Fruit fly (Drosophila melanogaster) whole organism, embryonic: ENCODE results near the gene Sgf11.

Experiments
- Abd-B ChIP-seq: fragments of 200-800 bp; sonication (Bioruptor generic); optimal IDR thresholded peaks from 2 replicates; lab custom pipeline; 2018; ENCODE audit warnings: missing biosample characterization, mild to moderate bottlenecking, missing genetic modification characterization, moderate library complexity
- Bteb2 ChIP-seq: fragments of 200-800 bp; sonication (Bioruptor generic); optimal IDR thresholded peaks from 2 replicates; lab custom pipeline; 2016; ENCODE audit warnings: missing biosample characterization, missing genetic modification characterization
- CG10366 ChIP-seq: fragments of 200-800 bp; sonication (Bioruptor generic); IDR thresholded peaks from 2 replicates; pipeline ENCODE4 v1.3.6; 2022; ENCODE audit warnings: missing biosample characterization, missing genetic modification characterization
- CG11456 ChIP-seq: fragments of 200-800 bp; sonication (Bioruptor generic); IDR thresholded peaks from 3 replicates; pipeline ENCODE4 v1.3.6; 2022; ENCODE audit warnings: missing biosample characterization, missing genetic modification characterization
- CG13624 ChIP-seq: fragments of 200-800 bp; sonication (Bioruptor generic); optimal IDR thresholded peaks from 2 replicates; lab custom pipeline; 2016; ENCODE audit warnings: missing biosample characterization, missing genetic modification characterization
- CG14710 ChIP-seq: fragments of 200-800 bp; sonication (Bioruptor generic); optimal IDR thresholded peaks from 3 replicates; lab custom pipeline; 2019; ENCODE audit warnings: missing biosample characterization, mild to moderate bottlenecking, missing genetic modification characterization, moderate library complexity
- CG15269 ChIP-seq: fragments of 200-800 bp; sonication (Bioruptor generic); optimal IDR thresholded peaks from 2 replicates; lab custom pipeline; 2018; ENCODE audit warnings: missing biosample characterization, mild to moderate bottlenecking, missing genetic modification characterization, moderate library complexity
- CG16779 ChIP-seq: fragments of 200-800 bp; sonication (Bioruptor generic); IDR thresholded peaks from 2 replicates; pipeline ENCODE4 v1.3.6; 2022; ENCODE audit warnings: missing biosample characterization, missing genetic modification characterization
- CG17829 ChIP-seq: fragments of 200-800 bp; optimal IDR thresholded peaks from 2 replicates; lab custom pipeline; 2019; ENCODE audit warnings: missing biosample characterization, mild to moderate bottlenecking, missing genetic modification characterization, moderate library complexity
- CG2120 ChIP-seq: fragments of 200-800 bp; sonication (Bioruptor generic); optimal IDR thresholded peaks from 3 replicates; lab custom pipeline; 2016; ENCODE audit warnings: missing biosample characterization, missing genetic modification characterization
- CG3407 ChIP-seq: fragments of 200-800 bp; sonication (Bioruptor generic); optimal IDR thresholded peaks from 2 replicates; lab custom pipeline; 2018; ENCODE audit warnings: missing biosample characterization, mild to moderate bottlenecking, missing genetic modification characterization
- CG34376 ChIP-seq: fragments of 200-800 bp; sonication (Bioruptor generic); optimal IDR thresholded peaks from 2 replicates; lab custom pipeline; 2018; ENCODE audit warnings: missing biosample characterization, mild to moderate bottlenecking, missing genetic modification characterization
- CG4282 ChIP-seq: fragments of 200-800 bp; sonication (Bioruptor generic); optimal IDR thresholded peaks from 2 replicates; lab custom pipeline; 2016; ENCODE audit warnings: missing biosample characterization, missing genetic modification characterization
- CG4820 ChIP-seq: fragments of 200-800 bp; sonication (Bioruptor generic); optimal IDR thresholded peaks from 3 replicates; lab custom pipeline; 2016; ENCODE audit warnings: missing biosample characterization, missing genetic modification characterization
- CG5953 ChIP-seq: fragments of 200-800 bp; sonication (Bioruptor generic); IDR thresholded peaks from 2 replicates; pipeline ENCODE4 v1.3.6; 2022; ENCODE audit warnings: missing biosample characterization, missing genetic modification characterization
- CG6272 ChIP-seq: fragments of 200-800 bp; sonication (Bioruptor generic); IDR thresholded peaks from 2 replicates; pipeline ENCODE4 v1.3.6; 2022; ENCODE audit warnings: missing biosample characterization, missing genetic modification characterization
- CG6765 ChIP-seq: fragments of 200-800 bp; sonication (Bioruptor generic); optimal IDR thresholded peaks from 3 replicates; lab custom pipeline; 2017; ENCODE audit warnings: missing biosample characterization, mild to moderate bottlenecking, missing genetic modification characterization
- CG6791 ChIP-seq: fragments of 200-800 bp; sonication (Bioruptor generic); IDR thresholded peaks from 3 replicates; pipeline ENCODE4 v1.3.6; 2022; ENCODE audit warnings: missing biosample characterization, missing genetic modification characterization; ENCODE audit not compliant: partially characterized antibody
- CG7271 ChIP-seq: fragments of 200-800 bp; sonication (Bioruptor generic); optimal IDR thresholded peaks from 2 replicates; lab custom pipeline; 2018; ENCODE audit warnings: missing biosample characterization, mild to moderate bottlenecking, missing genetic modification characterization, moderate library complexity
- CG8290 ChIP-seq, 3 experiments: fragments of 200-800 bp; sonication (Bioruptor generic); optimal IDR thresholded peaks; 2 replicates each; lab custom pipeline; 2016 to 2019; ENCODE audit warnings: missing biosample characterization in 3 of 3, missing genetic modification characterization in 3 of 3, mild to moderate bottlenecking in 2 of 3, moderate library complexity in 1 of 3
- CG9932 ChIP-seq: fragments of 200-800 bp; sonication (Bioruptor generic); IDR thresholded peaks from 2 replicates; pipeline ENCODE4 v1.3.6; 2022; ENCODE audit warnings: missing biosample characterization, missing genetic modification characterization
- Dll ChIP-seq: fragments of 200-800 bp; sonication (Bioruptor generic); IDR thresholded peaks from 4 replicates; pipeline ENCODE4 v1.3.6; 2022; ENCODE audit warnings: missing biosample characterization, missing genetic modification characterization; ENCODE audit not compliant: partially characterized antibody
- Doc3 ChIP-seq: fragments of 200-800 bp; sonication (Bioruptor generic); IDR thresholded peaks from 3 replicates; pipeline ENCODE4 v1.3.6; 2022; ENCODE audit warnings: missing biosample characterization, missing genetic modification characterization; ENCODE audit not compliant: partially characterized antibody
- Fer3 ChIP-seq: fragments of 200-800 bp; sonication (Bioruptor generic); optimal IDR thresholded peaks from 2 replicates; lab custom pipeline; 2018; ENCODE audit warnings: missing biosample characterization, mild to moderate bottlenecking, missing genetic modification characterization, moderate library complexity
- MESR4 ChIP-seq: fragments of 200-800 bp; sonication (Bioruptor generic); optimal IDR thresholded peaks from 2 replicates; lab custom pipeline; 2018; ENCODE audit warnings: missing biosample characterization, mild to moderate bottlenecking, missing genetic modification characterization, moderate library complexity
- Mrtf ChIP-seq: fragments of 200-800 bp; sonication (Bioruptor generic); IDR thresholded peaks from 3 replicates; pipeline ENCODE4 v1.3.6; 2022; ENCODE audit warnings: missing biosample characterization, missing genetic modification characterization
- Oli ChIP-seq: fragments of 200-800 bp; sonication (Bioruptor generic); optimal IDR thresholded peaks from 2 replicates; lab custom pipeline; 2018; ENCODE audit warnings: missing biosample characterization, mild to moderate bottlenecking, missing genetic modification characterization, moderate library complexity
- Opbp ChIP-seq: fragments of 200-800 bp; sonication (Bioruptor generic); IDR thresholded peaks from 3 replicates; pipeline ENCODE4 v1.3.6; 2022; ENCODE audit warnings: missing biosample characterization, missing genetic modification characterization; ENCODE audit not compliant: partially characterized antibody
- Optix ChIP-seq: fragments of 200-800 bp; sonication (Bioruptor generic); IDR thresholded peaks from 3 replicates; pipeline ENCODE4 v1.3.6; 2022; ENCODE audit warnings: missing biosample characterization, missing genetic modification characterization
- PHDP ChIP-seq: fragments of 200-800 bp; sonication (Bioruptor generic); optimal IDR thresholded peaks from 3 replicates; lab custom pipeline; 2018; ENCODE audit warnings: missing biosample characterization, mild to moderate bottlenecking, missing genetic modification characterization, moderate library complexity
- Spps ChIP-seq: fragments of 200-800 bp; sonication (Bioruptor generic); optimal IDR thresholded peaks from 2 replicates; lab custom pipeline; 2018; ENCODE audit warnings: missing biosample characterization, mild to moderate bottlenecking, missing genetic modification characterization
- Stat92E ChIP-seq, 3 experiments: fragments of >200 bp in 2 of 3; fragments of 200-800 bp in 1 of 3; sonication (Bioruptor generic) in 1 of 3; optimal IDR thresholded peaks; 2 replicates each; lab custom pipeline; 2017 to 2019; ENCODE audit warnings: missing biosample characterization in 3 of 3, missing genetic modification characterization in 3 of 3, mild to moderate bottlenecking in 1 of 3, moderate library complexity in 1 of 3
- bbx ChIP-seq: fragments of 200-800 bp; sonication (Bioruptor generic); IDR thresholded peaks from 2 replicates; pipeline ENCODE4 v1.3.6; 2022; ENCODE audit warnings: missing biosample characterization, missing genetic modification characterization; ENCODE audit not compliant: partially characterized antibody
- chinmo ChIP-seq: fragments of 200-800 bp; sonication (Bioruptor generic); IDR thresholded peaks from 4 replicates; pipeline ENCODE4 v1.3.6; 2022; ENCODE audit warnings: missing biosample characterization, missing genetic modification characterization; ENCODE audit not compliant: partially characterized antibody
- chm ChIP-seq: fragments of 200-800 bp; sonication (Bioruptor generic); IDR thresholded peaks from 2 replicates; pipeline ENCODE4 v1.3.6; 2022; ENCODE audit warnings: missing biosample characterization, missing genetic modification characterization
- disco-r ChIP-seq: fragments of 200-800 bp; sonication (Bioruptor generic); optimal IDR thresholded peaks from 2 replicates; lab custom pipeline; 2016; ENCODE audit warnings: missing biosample characterization, missing genetic modification characterization
- dm ChIP-seq: fragments of 200-800 bp; sonication (Bioruptor generic); optimal IDR thresholded peaks from 3 replicates; lab custom pipeline; 2016; ENCODE audit warnings: missing biosample characterization, missing genetic modification characterization
- gfzf ChIP-seq: fragments of 200-800 bp; sonication (Bioruptor generic); optimal IDR thresholded peaks from 2 replicates; lab custom pipeline; 2016; ENCODE audit warnings: missing biosample characterization, mild to moderate bottlenecking, missing genetic modification characterization, moderate library complexity
- lmd ChIP-seq: fragments of 200-800 bp; sonication (Bioruptor generic); IDR thresholded peaks from 2 replicates; pipeline ENCODE4 v1.3.6; 2022; ENCODE audit warnings: missing biosample characterization, missing genetic modification characterization
- lov ChIP-seq, 2 experiments: fragments of 200-800 bp in 1 of 2; fragments of >200 bp in 1 of 2; sonication (Bioruptor generic) in 1 of 2; IDR thresholded peaks in 1 of 2; optimal IDR thresholded peaks in 1 of 2; 2 replicates in 1 of 2; 3 replicates in 1 of 2; pipeline versions ENCODE4 v1.3.6 to Lab custom; 2017 to 2022; ENCODE audit warnings: missing biosample characterization in 1 of 2, missing genetic modification characterization in 1 of 2
- luna ChIP-seq: fragments of 200-800 bp; sonication (Bioruptor generic); optimal IDR thresholded peaks from 2 replicates; lab custom pipeline; 2016; ENCODE audit warnings: missing biosample characterization, missing genetic modification characterization
- phol ChIP-seq: fragments of 200-800 bp; sonication (Bioruptor generic); optimal IDR thresholded peaks from 3 replicates; lab custom pipeline; 2018; ENCODE audit warnings: missing biosample characterization, mild to moderate bottlenecking, missing genetic modification characterization, moderate library complexity
- pum ChIP-seq: fragments of 200-800 bp; sonication (Bioruptor generic); optimal IDR thresholded peaks from 2 replicates; lab custom pipeline; 2016; ENCODE audit warnings: missing biosample characterization, missing genetic modification characterization
- rib ChIP-seq: fragments of 200-800 bp; sonication (Bioruptor generic); IDR thresholded peaks from 2 replicates; pipeline ENCODE4 v1.3.6; 2022; ENCODE audit warnings: missing biosample characterization, missing genetic modification characterization
- row ChIP-seq: fragments of 200-800 bp; sonication (Bioruptor generic); IDR thresholded peaks from 3 replicates; pipeline ENCODE4 v1.3.6; 2022; ENCODE audit warnings: missing biosample characterization, missing genetic modification characterization
- tll ChIP-seq, 2 experiments: fragments of 200-800 bp in 1 of 2; fragments of >200 bp in 1 of 2; sonication (Bioruptor generic) in 1 of 2; optimal IDR thresholded peaks; 2 replicates each; lab custom pipeline; 2017 to 2019; ENCODE audit warnings: missing biosample characterization in 2 of 2, missing genetic modification characterization in 2 of 2, mild to moderate bottlenecking in 1 of 2, moderate library complexity in 1 of 2
- zen ChIP-seq: fragments of 200-800 bp; sonication (Bioruptor generic); optimal IDR thresholded peaks from 3 replicates; lab custom pipeline; 2018; ENCODE audit warnings: missing biosample characterization, mild to moderate bottlenecking, missing genetic modification characterization, moderate library complexity

Gene Sgf11

DNA sequence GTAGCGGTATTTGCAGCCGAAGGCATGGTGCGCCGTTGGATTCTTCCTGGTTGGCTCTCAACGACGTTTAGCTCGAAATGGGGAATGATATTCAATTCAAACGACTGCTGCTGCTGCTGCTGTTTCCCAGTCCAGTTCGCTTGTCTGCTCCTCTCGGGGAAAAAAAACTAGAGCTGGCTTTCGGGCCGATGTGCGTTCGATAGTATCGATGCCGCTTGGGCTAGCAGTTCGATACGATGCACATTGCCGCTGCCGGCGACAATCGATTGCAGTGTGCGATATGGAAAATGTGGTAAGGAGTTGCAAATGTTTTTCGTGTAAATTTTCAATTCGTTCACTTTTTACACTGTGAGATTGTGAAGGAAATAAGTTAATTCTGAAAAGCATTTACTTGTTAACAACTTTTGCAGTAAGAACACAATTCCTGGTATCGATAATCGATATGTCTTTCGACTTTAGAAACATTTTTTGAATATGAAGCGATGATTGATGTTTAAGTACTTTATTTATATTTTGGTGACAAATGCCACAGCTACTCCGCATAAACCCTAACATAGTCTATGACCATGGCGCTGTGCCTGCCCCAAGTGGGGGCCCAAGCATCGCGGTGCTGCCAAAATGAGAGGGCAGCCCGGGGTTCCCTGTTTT is 8.5 kb downstream of the Sgf11 start, which contains the start of gene Capr (continued):
- peak in 1 of 2 experiments; percentile 22 for TF ChIP-seq tll (GFP tag; optimal IDR thresholded peaks at IDR 0.05; lab: Kevin White, UChicago)
- peak; percentile 38 for TF ChIP-seq gfzf (GFP tag; lab: Kevin White, UChicago)
- TF ChIP-seq luna (GFP tag; lab: Kevin White, UChicago) = peak; percentile 10
- no peak for TF ChIP-seq CG7271
- TF ChIP-seq rib (GFP tag; lab: Robert Waterston, UW) = peak; percentile 64; the same call in 1 of the 2 replicates
- TF ChIP-seq Abd-B (GFP tag; lab: Kevin White, UChicago) = no peak
- peak; percentile 25; the same call in 1 of the 2 replicates for TF ChIP-seq lmd
- TF ChIP-seq Optix = 0 out of 3 replicates have a peak, but pooled peaks have one; percentile 7
- peak; percentile 45; the same call in 1 of the 2 replicates for TF ChIP-seq CG16779 (GFP tag; lab: Robert Waterston, UW)
- TF ChIP-seq chinmo (GFP tag; lab: Robert Waterston, UW) = peak; percentile 100
- no peak for TF ChIP-seq CG5953 (GFP tag; lab: Robert Waterston, UW)
- no peak for TF ChIP-seq CG10366 (GFP tag; lab: Robert Waterston, UW)
- TF ChIP-seq CG6272 (GFP tag; lab: Robert Waterston, UW) = peak; percentile 83
- TF ChIP-seq Opbp = peak; percentile 100
- TF ChIP-seq CG9932 (GFP tag; lab: Robert Waterston, UW) = peak; percentile 84
- peak; percentile 58 for TF ChIP-seq CG17829
- peak; percentile 9 for TF ChIP-seq PHDP
- TF ChIP-seq CG4282 (GFP tag; lab: Kevin White, UChicago) = peak; percentile 57
- no peak for TF ChIP-seq disco-r
- TF ChIP-seq pum = peak; percentile 10
- 0 out of 3 replicates have a peak, but pooled peaks have one; percentile 25 for TF ChIP-seq CG11456 (GFP tag; lab: Robert Waterston, UW)
- peak; percentile 66 for TF ChIP-seq CG13624 (GFP tag; lab: Kevin White, UChicago)
- TF ChIP-seq Stat92E (GFP tag; optimal IDR thresholded peaks at IDR 0.05; lab: Kevin White, UChicago) = peak in 1 of 3 experiments; percentile 61
- TF ChIP-seq CG34376 (GFP tag; lab: Kevin White, UChicago) = peak; percentile 18
- TF ChIP-seq phol (tag; lab: Kevin White, UChicago) = peak; percentile 55
- TF ChIP-seq Dll (GFP tag; lab: Robert Waterston, UW) = peak; percentile 99
- peak; percentile 100 for TF ChIP-seq CG6791 (GFP tag; lab: Robert Waterston, UW)
- TF ChIP-seq Oli (tag; lab: Kevin White, UChicago) = no peak
- peak; percentile 100 for TF ChIP-seq bbx (GFP tag; lab: Robert Waterston, UW)
- peak; percentile 12 for TF ChIP-seq zen
- 0 out of 2 replicates have a peak, but pooled peaks have one; percentile 22 for TF ChIP-seq chm
- no peak for TF ChIP-seq lov (optimal IDR thresholded peaks at IDR 0.05; lab: Kevin White, UChicago)
- TF ChIP-seq lov (GFP tag; IDR thresholded peaks at IDR 0.05; lab: Robert Waterston, UW) = peak; percentile 48; the same call in 1 of the 3 replicates
- TF ChIP-seq Spps (tag; lab: Kevin White, UChicago) = no peak
- TF ChIP-seq CG6765 = peak; percentile 3
- TF ChIP-seq row (GFP tag; lab: Robert Waterston, UW) = peak; percentile 52
- peak; percentile 100 for TF ChIP-seq Doc3
- no peak for TF ChIP-seq CG15269 (tag; lab: Kevin White, UChicago)
- peak; percentile 82 for TF ChIP-seq MESR4 (GFP tag; lab: Kevin White, UChicago)
- TF ChIP-seq CG14710 (tag; lab: Kevin White, UChicago) = peak; percentile 66
- TF ChIP-seq dm (GFP tag; lab: Kevin White, UChicago) = peak; percentile 79
- TF ChIP-seq CG2120 = peak; percentile 24
- TF ChIP-seq CG8290 (GFP tag; optimal IDR thresholded peaks at IDR 0.05; lab: Kevin White, UChicago) = peak; percentile 10
- TF ChIP-seq CG8290 (tag; optimal IDR thresholded peaks at IDR 0.05; lab: Kevin White, UChicago) = peak; percentile 55 to 79
- TF ChIP-seq Bteb2 = peak; percentile 24
- peak; percentile 15 for TF ChIP-seq CG4820
- no peak for TF ChIP-seq CG3407 (GFP tag; lab: Kevin White, UChicago)
- TF ChIP-seq Fer3 (tag; lab: Kevin White, UChicago) = no peak
- no peak for TF ChIP-seq Mrtf (GFP tag; lab: Robert Waterston, UW)
